Fruit fly (Drosophila melanogaster): ENCODE measurements around the gene Mps1.

DNA sequence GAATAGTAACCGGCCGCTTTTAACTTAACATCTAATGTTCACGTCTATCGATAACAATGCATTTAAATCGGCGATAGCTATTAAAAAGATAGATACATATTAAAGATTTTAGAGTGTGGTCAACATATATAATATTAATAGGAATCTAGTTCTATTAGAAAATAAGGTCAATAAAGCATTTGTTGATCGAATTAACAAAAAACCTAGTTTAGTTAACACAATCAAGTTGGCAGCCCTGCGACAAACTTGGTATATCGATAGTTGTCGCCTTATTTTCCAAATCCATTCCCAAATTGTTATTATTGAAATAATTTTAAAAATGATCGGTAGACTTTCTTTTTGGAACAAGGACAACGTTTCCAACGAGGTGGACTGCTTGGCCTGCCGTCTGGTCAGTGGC lies 13.8 kb downstream of the Mps1 start, which contains the start of the genes CG31251 and CG31360:
- TF ChIP-seq CG16813 (GFP tag; IDR thresholded peaks at IDR 0.05; ENCODE audit: partially characterized antibody) (peak; percentile 84), sc (optimal IDR thresholded peaks at IDR 0.05) (no peak), sc (GFP tag; optimal IDR thresholded peaks at IDR 0.05) (no peak), Hr78 (GFP tag; optimal IDR thresholded peaks at IDR 0.05) (no peak), CG9437 (GFP tag; optimal IDR thresholded peaks at IDR 0.05) (peak; percentile 0), CG13296 (GFP tag; optimal IDR thresholded peaks at IDR 0.05) (no peak), Blimp-1 (GFP tag; optimal IDR thresholded peaks at IDR 0.05) (no peak), nerfin-1 (tag; optimal IDR thresholded peaks at IDR 0.05) (no peak), Pdp1 (GFP tag; optimal IDR thresholded peaks at IDR 0.05) (no peak), CkIIα-i1 (GFP tag; IDR thresholded peaks at IDR 0.05) (no peak), hth (optimal IDR thresholded peaks at IDR 0.05) (no peak), trh (GFP tag; optimal IDR thresholded peaks at IDR 0.05) (no peak), Oaz (GFP tag; IDR thresholded peaks at IDR 0.05) (no peak), CG31441 (GFP tag; IDR thresholded peaks at IDR 0.05) (no peak), CG1529 (GFP tag; optimal IDR thresholded peaks at IDR 0.05) (no peak)
